Fruit fly (Drosophila melanogaster): ENCODE results near the gene Got2.

Got2 gene

DNA sequence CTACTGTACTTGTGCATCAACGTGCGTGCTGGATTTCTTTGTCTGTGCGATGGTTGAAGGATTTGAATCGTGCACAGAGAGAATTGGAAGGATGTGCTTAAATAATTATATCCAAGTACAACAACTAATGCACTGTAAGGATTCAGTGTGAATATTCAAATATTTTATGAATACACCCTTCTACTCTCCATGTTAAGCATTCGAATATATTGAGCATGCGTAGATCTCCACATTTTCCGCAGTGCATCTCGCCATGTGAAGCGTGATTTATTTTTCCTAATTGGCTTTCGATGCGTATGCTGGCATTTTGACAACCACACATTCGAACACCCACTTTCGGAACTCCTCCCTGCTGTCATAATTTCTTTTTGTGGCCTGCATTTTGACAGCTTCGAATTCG is 27.5 kb downstream of the Got2 start:
- peak; percentile 48 for TF ChIP-seq CG1603 (tag; optimal IDR thresholded peaks at IDR 0.05)
- no peak for TF ChIP-seq CG7987 (GFP tag; optimal IDR thresholded peaks at IDR 0.05)
- peak; percentile 42; the same call in 1 of the 2 replicates for TF ChIP-seq CG1024 (GFP tag; IDR thresholded peaks at IDR 0.05)
- TF ChIP-seq Sox100B (GFP tag; optimal IDR thresholded peaks at IDR 0.05): no peak
- TF ChIP-seq CG18476 (GFP tag; optimal IDR thresholded peaks at IDR 0.05): no peak
- TF ChIP-seq CG10979 (tag; optimal IDR thresholded peaks at IDR 0.05): peak; percentile 6
- TF ChIP-seq fd3F (GFP tag; optimal IDR thresholded peaks at IDR 0.05): no peak
- peak; percentile 40 for TF ChIP-seq Ets65A (GFP tag)
- no peak for TF ChIP-seq CG7271 (tag; optimal IDR thresholded peaks at IDR 0.05)
- no peak for TF ChIP-seq tgo (GFP tag; IDR thresholded peaks at IDR 0.05)
- 0 out of 2 replicates have a peak, but pooled peaks have one; percentile 21 for TF ChIP-seq lmd (GFP tag; IDR thresholded peaks at IDR 0.05)
- peak; percentile 28 for TF ChIP-seq gem (tag; optimal IDR thresholded peaks at IDR 0.05)
- no peak for TF ChIP-seq CG9797 (GFP tag; optimal IDR thresholded peaks at IDR 0.05)
- peak; percentile 40; the same call in 1 of the 3 replicates for TF ChIP-seq zfh1 (GFP tag; IDR thresholded peaks at IDR 0.05)
- no peak for TF ChIP-seq CG16863 (GFP tag; optimal IDR thresholded peaks at IDR 0.05)
- peak in 1 of 2 experiments; percentile 23 for TF ChIP-seq bsh (GFP tag; optimal IDR thresholded peaks at IDR 0.05)
- TF ChIP-seq row (GFP tag; IDR thresholded peaks at IDR 0.05): peak; percentile 37; the same call in 1 of the 3 replicates
- peak; percentile 11 for TF ChIP-seq Sox102F (GFP tag; optimal IDR thresholded peaks at IDR 0.05)
- TF ChIP-seq sens (GFP tag): peak; percentile 71
- no peak for TF ChIP-seq Dref (GFP tag; IDR thresholded peaks at IDR 0.05)

DNA sequence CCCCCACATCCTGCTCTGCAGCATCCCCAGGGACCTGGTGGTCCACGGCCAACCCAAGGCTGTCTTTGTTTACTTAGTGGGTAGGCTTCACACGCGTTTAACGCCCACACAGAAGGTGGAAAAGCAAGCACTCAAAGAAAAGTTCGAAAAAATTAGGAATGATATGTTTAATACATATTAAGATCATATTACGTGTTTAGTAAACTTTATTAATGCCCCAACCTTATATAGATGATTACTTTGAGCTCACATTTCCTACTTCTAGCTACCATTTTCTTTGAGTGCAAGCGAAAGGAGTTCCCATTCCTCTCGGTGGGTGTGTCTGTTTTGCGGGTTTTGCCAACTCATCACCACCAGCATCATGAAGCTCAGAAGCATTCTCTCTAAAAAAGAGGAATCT is 28.1 kb downstream of the Got2 start:
- TF ChIP-seq ewg (GFP tag; optimal IDR thresholded peaks at IDR 0.05): peak; percentile 14
- TF ChIP-seq Drgx (GFP tag; IDR thresholded peaks at IDR 0.05): no peak
- no peak for TF ChIP-seq prd (optimal IDR thresholded peaks at IDR 0.05)
- peak; percentile 31; the same call in 1 of the 3 replicates for TF ChIP-seq prd (GFP tag; IDR thresholded peaks at IDR 0.05)
- no peak for TF ChIP-seq btn (GFP tag; optimal IDR thresholded peaks at IDR 0.05)
- no peak for TF ChIP-seq CG10321 (GFP tag; IDR thresholded peaks at IDR 0.05)
- TF ChIP-seq jing (GFP tag; optimal IDR thresholded peaks at IDR 0.05): no peak
- peak; percentile 52 for TF ChIP-seq CG1603 (tag; optimal IDR thresholded peaks at IDR 0.05)
- TF ChIP-seq bcd (GFP tag; optimal IDR thresholded peaks at IDR 0.05): no peak
- no peak for TF ChIP-seq CG18011 (GFP tag; optimal IDR thresholded peaks at IDR 0.05)
- no peak for TF ChIP-seq CG5953 (GFP tag; IDR thresholded peaks at IDR 0.05)
- TF ChIP-seq CG8944 (GFP tag; optimal IDR thresholded peaks at IDR 0.05): no peak
- TF ChIP-seq ATbp (GFP tag; optimal IDR thresholded peaks at IDR 0.05): peak; percentile 47
- peak; percentile 27; the same call in 1 of the 2 replicates for TF ChIP-seq slbo (GFP tag; IDR thresholded peaks at IDR 0.05)
- TF ChIP-seq sima (GFP tag; optimal IDR thresholded peaks at IDR 0.05): no peak
- no peak for TF ChIP-seq CG10565 (GFP tag; optimal IDR thresholded peaks at IDR 0.05)
- TF ChIP-seq CG16779 (GFP tag; IDR thresholded peaks at IDR 0.05): no peak
- TF ChIP-seq GATAe (GFP tag; conservative IDR thresholded peaks at IDR 0.05): no peak
- TF ChIP-seq Neu2 (GFP tag; optimal IDR thresholded peaks at IDR 0.05; ENCODE audit: borderline replicate concordance): no peak
- TF ChIP-seq CG10366 (GFP tag; IDR thresholded peaks at IDR 0.05): no peak
- no peak for TF ChIP-seq Ets65A (GFP tag)
- no peak for TF ChIP-seq CG3838 (GFP tag; optimal IDR thresholded peaks at IDR 0.05)
- no peak for TF ChIP-seq CG12155 (GFP tag; optimal IDR thresholded peaks at IDR 0.05)
- no peak for TF ChIP-seq CG6854 (GFP tag; optimal IDR thresholded peaks at IDR 0.05)
- TF ChIP-seq zfh1 (GFP tag; IDR thresholded peaks at IDR 0.05): peak; percentile 59; the same call in 2 of the 3 replicates
- TF ChIP-seq TFAM (GFP tag; optimal IDR thresholded peaks at IDR 0.05): no peak
- TF ChIP-seq HLH3B (GFP tag; IDR thresholded peaks at IDR 0.05): 0 out of 2 replicates have a peak, but pooled peaks have one; percentile 10
- TF ChIP-seq CG9932 (GFP tag; IDR thresholded peaks at IDR 0.05): no peak
- TF ChIP-seq Oli (tag; optimal IDR thresholded peaks at IDR 0.05): peak; percentile 11
- no peak for TF ChIP-seq lilli (GFP tag; optimal IDR thresholded peaks at IDR 0.05)
- no peak for TF ChIP-seq Abd-B (GFP tag; optimal IDR thresholded peaks at IDR 0.05)
- TF ChIP-seq CG4424 (GFP tag; optimal IDR thresholded peaks at IDR 0.05): no peak
- no peak for TF ChIP-seq PHDP (tag; optimal IDR thresholded peaks at IDR 0.05)
- TF ChIP-seq CG4707 (GFP tag; optimal IDR thresholded peaks at IDR 0.05): no peak

All from whole organism, embryonic.